Fruit fly (Drosophila melanogaster) whole organism, embryonic: ENCODE measurements around the gene CG43845.

Experiments
- Bdp1 ChIP-seq: fragments of 200-800 bp; sonication (Bioruptor generic); optimal IDR thresholded peaks from 3 replicates; lab custom pipeline; 2016; ENCODE audit warnings: missing biosample characterization, missing genetic modification characterization
- CG1024 ChIP-seq: fragments of 200-800 bp; sonication (Bioruptor generic); IDR thresholded peaks from 2 replicates; pipeline ENCODE4 v1.3.6; 2022; ENCODE audit warnings: missing biosample characterization, missing genetic modification characterization
- CG10543 ChIP-seq: fragments of 200-800 bp; sonication (Bioruptor generic); optimal IDR thresholded peaks from 3 replicates; lab custom pipeline; 2017; ENCODE audit warnings: missing biosample characterization, mild to moderate bottlenecking, missing genetic modification characterization, moderate library complexity
- CG11085 ChIP-seq: fragments of 200-800 bp; sonication (Bioruptor generic); IDR thresholded peaks from 2 replicates; pipeline ENCODE4 v1.3.6; 2022; ENCODE audit warnings: missing biosample characterization, missing genetic modification characterization
- CG12744 ChIP-seq: fragments of 200-800 bp; sonication (Bioruptor generic); optimal IDR thresholded peaks from 2 replicates; lab custom pipeline; 2016; ENCODE audit warnings: missing biosample characterization, missing genetic modification characterization
- CG13287 ChIP-seq: fragments of 200-800 bp; sonication (Bioruptor generic); IDR thresholded peaks from 2 replicates; pipeline ENCODE4 v1.3.6; 2022; ENCODE audit warnings: missing biosample characterization, missing genetic modification characterization; ENCODE audit not compliant: partially characterized antibody
- CG14014 ChIP-seq: fragments of 200-800 bp; sonication (Bioruptor generic); IDR thresholded peaks from 2 replicates; pipeline ENCODE4 v1.3.6; 2022; ENCODE audit warnings: missing biosample characterization, missing genetic modification characterization
- CG14050 ChIP-seq: fragments of 200-800 bp; sonication (Bioruptor generic); IDR thresholded peaks from 3 replicates; pipeline ENCODE4 v1.3.6; 2022; ENCODE audit warnings: missing biosample characterization, missing genetic modification characterization
- CG1603 ChIP-seq: fragments of 200-800 bp; sonication (Bioruptor generic); optimal IDR thresholded peaks from 2 replicates; lab custom pipeline; 2019; ENCODE audit warnings: missing biosample characterization, mild to moderate bottlenecking, missing genetic modification characterization, moderate library complexity
- CG17186 ChIP-seq: fragments of 200-800 bp; sonication (Bioruptor generic); optimal IDR thresholded peaks from 3 replicates; lab custom pipeline; 2017; ENCODE audit warnings: missing biosample characterization, missing genetic modification reagents, missing genetic modification characterization
- CG17328 ChIP-seq: fragments of 200-800 bp; sonication (Bioruptor generic); IDR thresholded peaks from 2 replicates; pipeline ENCODE4 v1.3.6; 2022; ENCODE audit warnings: missing biosample characterization, missing genetic modification characterization
- CG1792 ChIP-seq: fragments of 200-800 bp; sonication (Bioruptor generic); optimal IDR thresholded peaks from 2 replicates; lab custom pipeline; 2016; ENCODE audit warnings: missing biosample characterization, missing genetic modification characterization
- CG2120 ChIP-seq: fragments of 200-800 bp; sonication (Bioruptor generic); optimal IDR thresholded peaks from 3 replicates; lab custom pipeline; 2016; ENCODE audit warnings: missing biosample characterization, missing genetic modification characterization
- CG2889 ChIP-seq: fragments of 200-800 bp; sonication (Bioruptor generic); IDR thresholded peaks from 3 replicates; pipeline ENCODE4 v1.3.6; 2022; ENCODE audit warnings: missing biosample characterization, missing genetic modification characterization
- CG4707 ChIP-seq: fragments of 200-800 bp; sonication (Bioruptor generic); optimal IDR thresholded peaks from 2 replicates; lab custom pipeline; 2018; ENCODE audit warnings: missing biosample characterization, mild to moderate bottlenecking, missing genetic modification characterization, moderate library complexity
- CG6765 ChIP-seq: fragments of 200-800 bp; sonication (Bioruptor generic); optimal IDR thresholded peaks from 3 replicates; lab custom pipeline; 2017; ENCODE audit warnings: missing biosample characterization, mild to moderate bottlenecking, missing genetic modification characterization
- CG7556 ChIP-seq: fragments of 200-800 bp; sonication (Bioruptor generic); optimal IDR thresholded peaks from 2 replicates; lab custom pipeline; 2017; ENCODE audit warnings: missing biosample characterization, mild to moderate bottlenecking, missing genetic modification characterization
- CG7963 ChIP-seq: fragments of 200-800 bp; sonication (Bioruptor generic); IDR thresholded peaks from 3 replicates; pipeline ENCODE4 v1.3.6; 2022; ENCODE audit warnings: missing biosample characterization, missing genetic modification characterization; ENCODE audit not compliant: partially characterized antibody
- Camta ChIP-seq: fragments of 200-800 bp; sonication (Bioruptor generic); optimal IDR thresholded peaks from 2 replicates; lab custom pipeline; 2016; ENCODE audit warnings: missing biosample characterization, missing genetic modification characterization
- D19B ChIP-seq: fragments of 200-800 bp; sonication (Bioruptor generic); optimal IDR thresholded peaks from 2 replicates; lab custom pipeline; 2017; ENCODE audit warnings: missing biosample characterization, mild to moderate bottlenecking, missing genetic modification characterization
- Dip2 ChIP-seq: fragments of 200-800 bp; sonication (Bioruptor generic); IDR thresholded peaks from 2 replicates; pipeline ENCODE4 v1.3.6; 2022; ENCODE audit warnings: missing biosample characterization, missing genetic modification characterization
- Gug ChIP-seq: fragments of 200-800 bp; sonication (Bioruptor generic); IDR thresholded peaks from 4 replicates; pipeline ENCODE4 v1.3.6; 2022; ENCODE audit warnings: missing biosample characterization, missing genetic modification characterization
- HLH3B ChIP-seq: fragments of 200-800 bp; sonication (Bioruptor generic); IDR thresholded peaks from 2 replicates; pipeline ENCODE4 v1.3.6; 2022; ENCODE audit warnings: missing biosample characterization, missing genetic modification characterization
- Mes4 ChIP-seq: fragments of 200-800 bp; sonication (Bioruptor generic); optimal IDR thresholded peaks from 2 replicates; lab custom pipeline; 2016; ENCODE audit warnings: missing biosample characterization, missing genetic modification characterization
- Oaz ChIP-seq: fragments of 200-800 bp; sonication (Bioruptor generic); IDR thresholded peaks from 2 replicates; pipeline ENCODE4 v1.3.6; 2022; ENCODE audit warnings: missing biosample characterization, missing genetic modification characterization
- Rfx ChIP-seq: fragments of 200-800 bp; sonication (Bioruptor generic); IDR thresholded peaks from 2 replicates; pipeline ENCODE4 v1.3.6; 2022; ENCODE audit warnings: missing biosample characterization, missing genetic modification characterization
- Sry-β ChIP-seq: fragments of 200-800 bp; sonication (Bioruptor generic); optimal IDR thresholded peaks from 2 replicates; lab custom pipeline; 2018; ENCODE audit warnings: missing biosample characterization, mild to moderate bottlenecking, missing genetic modification characterization, moderate library complexity
- Taf1 ChIP-seq: fragments of 200-800 bp; sonication (Bioruptor generic); IDR thresholded peaks from 2 replicates; pipeline ENCODE4 v1.3.6; 2022; ENCODE audit warnings: missing biosample characterization, missing genetic modification characterization
- Xrp1 ChIP-seq: fragments of 200-800 bp; sonication (Bioruptor generic); IDR thresholded peaks from 2 replicates; pipeline ENCODE4 v1.3.6; 2022; ENCODE audit warnings: missing biosample characterization, missing genetic modification characterization
- al ChIP-seq: fragments of 200-800 bp; sonication (Bioruptor generic); IDR thresholded peaks from 2 replicates; pipeline ENCODE4 v1.3.6; 2022; ENCODE audit warnings: missing biosample characterization, missing genetic modification characterization
- aop ChIP-seq: fragments of 200-800 bp; sonication (Bioruptor generic); IDR thresholded peaks from 2 replicates; pipeline ENCODE4 v1.3.6; 2022; ENCODE audit warnings: missing biosample characterization, missing genetic modification characterization
- cg ChIP-seq: fragments of 200-800 bp; sonication (Bioruptor generic); optimal IDR thresholded peaks from 3 replicates; lab custom pipeline; 2019; ENCODE audit warnings: missing biosample characterization, mild to moderate bottlenecking, missing genetic modification characterization, moderate library complexity
- chm ChIP-seq: fragments of 200-800 bp; sonication (Bioruptor generic); IDR thresholded peaks from 2 replicates; pipeline ENCODE4 v1.3.6; 2022; ENCODE audit warnings: missing biosample characterization, missing genetic modification characterization
- da ChIP-seq: fragments of 200-800 bp; sonication (Bioruptor generic); optimal IDR thresholded peaks from 2 replicates; lab custom pipeline; 2016; ENCODE audit warnings: missing biosample characterization, missing genetic modification characterization
- dmrt11E ChIP-seq: fragments of 200-800 bp; sonication (Bioruptor generic); optimal IDR thresholded peaks from 3 replicates; lab custom pipeline; 2018; ENCODE audit warnings: missing biosample characterization, mild to moderate bottlenecking, missing genetic modification characterization, moderate library complexity
- eve ChIP-seq, 2 experiments: fragments of >200 bp; optimal IDR thresholded peaks; 2 replicates each; lab custom pipeline; 2017; ENCODE audit warnings: missing biosample characterization in 2 of 2, missing genetic modification characterization in 2 of 2
- fd3F ChIP-seq: fragments of 200-800 bp; sonication (Bioruptor generic); optimal IDR thresholded peaks from 2 replicates; lab custom pipeline; 2018; ENCODE audit warnings: missing biosample characterization, mild to moderate bottlenecking, missing genetic modification characterization, moderate library complexity
- fd96Cb ChIP-seq: fragments of 200-800 bp; sonication (Bioruptor generic); optimal IDR thresholded peaks from 2 replicates; lab custom pipeline; 2018; ENCODE audit warnings: missing biosample characterization, mild to moderate bottlenecking, missing genetic modification characterization, moderate library complexity
- fru ChIP-seq: fragments of >200 bp; optimal IDR thresholded peaks from 2 replicates; lab custom pipeline; 2017
- gsb-n ChIP-seq: fragments of 200-800 bp; sonication (Bioruptor generic); optimal IDR thresholded peaks from 3 replicates; lab custom pipeline; 2018; ENCODE audit warnings: missing biosample characterization, mild to moderate bottlenecking, missing genetic modification characterization
- lmd ChIP-seq: fragments of 200-800 bp; sonication (Bioruptor generic); IDR thresholded peaks from 2 replicates; pipeline ENCODE4 v1.3.6; 2022; ENCODE audit warnings: missing biosample characterization, missing genetic modification characterization
- p53 ChIP-seq: fragments of 200-800 bp; sonication (Bioruptor generic); optimal IDR thresholded peaks from 2 replicates; lab custom pipeline; 2016; ENCODE audit warnings: missing biosample characterization, missing genetic modification characterization
- prd ChIP-seq, 3 experiments: fragments of >200 bp in 2 of 3; fragments of 200-800 bp in 1 of 3; sonication (Bioruptor generic) in 1 of 3; optimal IDR thresholded peaks in 2 of 3; IDR thresholded peaks in 1 of 3; 2 replicates in 2 of 3; 3 replicates in 1 of 3; pipeline versions ENCODE4 v1.3.6 to Lab custom; 2017 to 2022; ENCODE audit warnings: missing biosample characterization in 1 of 3, missing genetic modification characterization in 1 of 3
- pum ChIP-seq: fragments of 200-800 bp; sonication (Bioruptor generic); optimal IDR thresholded peaks from 2 replicates; lab custom pipeline; 2016; ENCODE audit warnings: missing biosample characterization, missing genetic modification characterization
- scrt ChIP-seq: fragments of 200-800 bp; sonication (Bioruptor generic); optimal IDR thresholded peaks from 2 replicates; lab custom pipeline; 2018; ENCODE audit warnings: missing biosample characterization, mild to moderate bottlenecking, missing genetic modification characterization, moderate library complexity
- shn ChIP-seq: fragments of 200-800 bp; sonication (Bioruptor generic); optimal IDR thresholded peaks from 3 replicates; lab custom pipeline; 2016; ENCODE audit warnings: missing biosample characterization, missing genetic modification characterization
- so ChIP-seq: fragments of 200-800 bp; sonication (Bioruptor generic); IDR thresholded peaks from 3 replicates; pipeline ENCODE4 v1.3.6; 2022; ENCODE audit warnings: missing biosample characterization, missing genetic modification characterization
- sr ChIP-seq: fragments of 200-800 bp; sonication (Bioruptor generic); IDR thresholded peaks from 3 replicates; pipeline ENCODE4 v1.3.6; 2022; ENCODE audit warnings: missing biosample characterization, missing genetic modification characterization
- tgo ChIP-seq: fragments of 200-800 bp; sonication (Bioruptor generic); IDR thresholded peaks from 3 replicates; pipeline ENCODE4 v1.3.6; 2022; ENCODE audit warnings: missing biosample characterization, missing genetic modification characterization
- tll ChIP-seq, 2 experiments: fragments of 200-800 bp in 1 of 2; fragments of >200 bp in 1 of 2; sonication (Bioruptor generic) in 1 of 2; optimal IDR thresholded peaks; 2 replicates each; lab custom pipeline; 2017 to 2019; ENCODE audit warnings: missing biosample characterization in 2 of 2, missing genetic modification characterization in 2 of 2, mild to moderate bottlenecking in 1 of 2, moderate library complexity in 1 of 2
- unpg ChIP-seq: fragments of 200-800 bp; sonication (Bioruptor generic); optimal IDR thresholded peaks from 3 replicates; lab custom pipeline; 2018; ENCODE audit warnings: missing biosample characterization, mild to moderate bottlenecking, missing genetic modification characterization, moderate library complexity

The CG43845 gene

DNA sequence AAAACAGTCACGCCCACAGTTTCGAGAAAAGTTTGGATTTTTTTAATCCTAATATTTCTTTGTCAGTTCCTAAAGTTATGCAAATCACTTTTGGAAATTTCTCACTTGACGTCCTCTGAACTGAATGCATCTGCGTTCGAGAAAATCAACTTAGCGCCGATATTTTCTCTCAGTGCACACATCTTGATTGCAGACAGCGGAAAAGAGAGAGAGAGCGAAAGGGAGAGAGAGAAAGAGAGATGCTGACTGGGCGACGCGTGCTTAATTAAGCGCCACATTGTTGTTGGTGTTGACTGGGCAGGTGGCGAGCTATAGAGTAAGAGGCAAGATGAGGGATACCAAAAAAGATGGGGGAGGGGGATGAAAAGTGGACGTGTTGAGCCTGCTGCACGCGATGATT, 4.3 kb downstream of the CG43845 start (continued):
- peak; percentile 50; the same call in 1 of the 3 replicates for TF ChIP-seq so (GFP tag; lab: Robert Waterston, UW)
- TF ChIP-seq chm, result peak; percentile 74
- TF ChIP-seq D19B (GFP tag; lab: Kevin White, UChicago), result peak; percentile 17
- no peak for TF ChIP-seq eve (GFP tag; optimal IDR thresholded peaks at IDR 0.05; lab: Kevin White, UChicago)
- peak; percentile 54 for TF ChIP-seq pum (GFP tag; lab: Kevin White, UChicago)
- TF ChIP-seq p53 (GFP tag; lab: Kevin White, UChicago), result no peak
- peak; percentile 68 for TF ChIP-seq Mes4 (GFP tag; lab: Kevin White, UChicago)
- peak; percentile 32; the same call in 1 of the 2 replicates for TF ChIP-seq HLH3B (GFP tag; lab: Robert Waterston, UW)
- peak; percentile 40; the same call in 1 of the 4 replicates for TF ChIP-seq Gug (GFP tag; lab: Robert Waterston, UW)
- TF ChIP-seq da (GFP tag; lab: Kevin White, UChicago), result peak; percentile 35
- TF ChIP-seq CG10543 (GFP tag; lab: Kevin White, UChicago), result no peak
- peak; percentile 34 for TF ChIP-seq Bdp1 (GFP tag; lab: Kevin White, UChicago)
- peak; percentile 33 for TF ChIP-seq fd3F (GFP tag; lab: Kevin White, UChicago)
- peak; percentile 36; the same call in 1 of the 3 replicates for TF ChIP-seq tgo (GFP tag; lab: Robert Waterston, UW)
- TF ChIP-seq cg (GFP tag; lab: Kevin White, UChicago), result no peak
- TF ChIP-seq Sry-β (GFP tag; lab: Kevin White, UChicago), result peak; percentile 11
- peak; percentile 2 for TF ChIP-seq CG4707 (GFP tag; lab: Kevin White, UChicago)
- TF ChIP-seq scrt (GFP tag; lab: Kevin White, UChicago), result no peak
- no peak for TF ChIP-seq prd (optimal IDR thresholded peaks at IDR 0.05; lab: Kevin White, UChicago)
- peak; percentile 22; the same call in 1 of the 3 replicates for TF ChIP-seq prd (GFP tag; IDR thresholded peaks at IDR 0.05; lab: Robert Waterston, UW)
- TF ChIP-seq CG17328 (GFP tag; lab: Robert Waterston, UW), result peak; percentile 55
- no peak for TF ChIP-seq al (GFP tag; lab: Robert Waterston, UW)
- no peak for TF ChIP-seq Dip2 (GFP tag; lab: Robert Waterston, UW)
- TF ChIP-seq CG17186 (GFP tag; lab: Kevin White, UChicago), result no peak
- no peak for TF ChIP-seq CG13287 (GFP tag; lab: Robert Waterston, UW)
- TF ChIP-seq CG2889 (GFP tag; lab: Robert Waterston, UW), result peak; percentile 14; the same call in 1 of the 3 replicates
- TF ChIP-seq CG14050, result peak; percentile 9; the same call in 1 of the 3 replicates
- no peak for TF ChIP-seq CG11085 (GFP tag; lab: Robert Waterston, UW)
- TF ChIP-seq fd96Cb (tag; lab: Kevin White, UChicago), result peak; percentile 39
- TF ChIP-seq gsb-n (tag; lab: Kevin White, UChicago), result peak; percentile 48
- peak; percentile 52 for TF ChIP-seq lmd (GFP tag; lab: Robert Waterston, UW)
- peak; percentile 57 for TF ChIP-seq Xrp1 (GFP tag; lab: Robert Waterston, UW)
- TF ChIP-seq fru (lab: Kevin White, UChicago), result no peak
- TF ChIP-seq shn (GFP tag; lab: Kevin White, UChicago), result peak; percentile 51
- TF ChIP-seq aop (GFP tag; lab: Robert Waterston, UW), result no peak
- peak; percentile 1 for TF ChIP-seq Camta
- TF ChIP-seq dmrt11E (tag; lab: Kevin White, UChicago), result peak; percentile 39
- no peak for TF ChIP-seq tll (GFP tag; optimal IDR thresholded peaks at IDR 0.05; lab: Kevin White, UChicago)
- peak; percentile 9 for TF ChIP-seq CG1792 (GFP tag; lab: Kevin White, UChicago)
- TF ChIP-seq CG14014, result 0 out of 2 replicates have a peak, but pooled peaks have one; percentile 37
- no peak for TF ChIP-seq CG1024
- no peak for TF ChIP-seq Taf1 (GFP tag; lab: Robert Waterston, UW)
- TF ChIP-seq CG1603, result peak; percentile 68
- TF ChIP-seq CG12744 (GFP tag; lab: Kevin White, UChicago), result peak; percentile 5
- no peak for TF ChIP-seq CG7963 (GFP tag; lab: Robert Waterston, UW)
- peak; percentile 35 for TF ChIP-seq CG7556
- TF ChIP-seq CG6765 (GFP tag; lab: Kevin White, UChicago), result no peak
- TF ChIP-seq Rfx (GFP tag; lab: Robert Waterston, UW), result peak; percentile 47
- TF ChIP-seq CG2120 (GFP tag; lab: Kevin White, UChicago), result peak; percentile 36
- peak; percentile 66 for TF ChIP-seq unpg (GFP tag; lab: Kevin White, UChicago)
- TF ChIP-seq Oaz (GFP tag; lab: Robert Waterston, UW), result no peak
- TF ChIP-seq sr (GFP tag; lab: Robert Waterston, UW), result 0 out of 3 replicates have a peak, but pooled peaks have one; percentile 15
